Worm (Caenorhabditis elegans): Measurements from ENCODE around the gene K08B5.1.

ce11 chrX:16575262-16575661, 17.0 kb downstream of the K08B5.1 start:
- TF ChIP-seq dao-5 (tag; optimal IDR thresholded peaks at IDR 0.05) (no peak), him-1 (tag; optimal IDR thresholded peaks at IDR 0.05) (no peak), W03F9.2 (tag; optimal IDR thresholded peaks at IDR 0.05) (no peak)

Data from whole organism, L4/young adult.